Worm (Caenorhabditis elegans): Measurements from ENCODE around the gene srg-22.

DNA sequence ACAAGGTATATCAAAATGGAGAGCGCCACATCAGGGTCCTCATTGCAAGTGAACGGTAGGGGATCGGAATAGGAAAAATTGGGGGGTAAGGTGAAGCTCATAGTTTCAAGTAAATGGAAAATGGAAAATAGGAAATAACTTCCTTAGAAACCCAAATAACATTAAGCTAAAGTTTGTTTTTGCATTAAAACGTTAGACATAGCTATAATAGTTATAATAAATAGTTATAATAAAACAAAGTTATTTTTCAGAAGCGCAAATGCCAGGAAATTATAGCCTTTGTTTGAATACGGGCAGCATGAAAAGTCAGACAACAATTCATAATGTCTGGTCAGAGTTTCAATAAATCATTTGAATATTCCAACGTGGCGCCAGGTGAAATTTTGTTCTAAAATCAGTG lies 7.3 kb upstream of the srg-22 start, which contains the start of gene srg-24:
- TF ChIP-seq him-1 (tag; optimal IDR thresholded peaks at IDR 0.05) (no peak), dao-5 (tag; optimal IDR thresholded peaks at IDR 0.05) (no peak)
